Worm (Caenorhabditis elegans) whole organism, L2 larva: ENCODE results near the gene unc-64.

Experiments used
- Y55F3AM.14 ChIP-seq: fragments of 200-800 bp; sonication (Bioruptor generic); optimal IDR thresholded peaks from 2 replicates; lab custom pipeline; 2018; ENCODE audit warnings: mild to moderate bottlenecking, missing genetic modification characterization, missing compliant biosample characterization
- elt-1 ChIP-seq: fragments of 150-350 bp; optimal IDR thresholded peaks from 2 replicates; lab custom pipeline; 2014; ENCODE audit warnings: missing biosample characterization, missing genetic modification characterization
- gmeb-1 ChIP-seq: fragments of 150-350 bp; optimal IDR thresholded peaks from 2 replicates; lab custom pipeline; 2014; ENCODE audit warnings: missing biosample characterization, missing genetic modification characterization
- nhr-77 ChIP-seq: fragments of 150-350 bp; optimal IDR thresholded peaks from 2 replicates; lab custom pipeline; 2014; ENCODE audit warnings: missing biosample characterization, missing genetic modification characterization
- sem-4 ChIP-seq: fragments of 150-350 bp; optimal IDR thresholded peaks from 2 replicates; lab custom pipeline; 2014; ENCODE audit warnings: missing biosample characterization, missing genetic modification reagents, missing genetic modification characterization

ce11 chrIII:13314636-13315035, 37.6 kb downstream of the unc-64 start:
- no peak for TF ChIP-seq nhr-77
- TF ChIP-seq gmeb-1 (tag; lab: Kevin White, UChicago): no peak
- TF ChIP-seq sem-4: no peak
- no peak for TF ChIP-seq elt-1
- no peak for TF ChIP-seq Y55F3AM.14
